Fruit fly (Drosophila melanogaster): Measurements from ENCODE around the gene Lint-O.

Lint-O gene

DNA sequence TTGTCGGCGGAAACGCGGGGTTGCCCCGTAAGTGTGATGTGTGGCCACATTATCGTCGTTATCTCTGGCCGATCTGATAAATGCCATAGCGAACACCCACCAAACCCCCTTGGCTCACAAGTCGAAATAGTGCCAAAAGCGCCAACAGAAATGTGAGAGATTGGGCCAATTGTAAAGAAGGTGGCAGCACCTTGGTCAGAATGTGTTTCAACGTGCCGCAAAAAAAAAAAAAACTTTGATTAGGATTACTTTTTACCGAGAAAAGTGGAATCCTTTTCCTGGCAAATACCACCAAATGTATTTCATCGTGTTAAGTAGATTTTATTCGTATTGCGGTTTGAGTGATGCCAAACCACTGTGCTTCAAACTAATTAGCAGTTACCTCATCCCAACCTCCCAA is 44.5 kb downstream of the Lint-O start (continued):
- no peak for TF ChIP-seq CG6276 (GFP tag; optimal IDR thresholded peaks at IDR 0.05)
- TF ChIP-seq CG10669 (GFP tag; optimal IDR thresholded peaks at IDR 0.05), result no peak
- peak; percentile 16 for TF ChIP-seq CG3919 (GFP tag; optimal IDR thresholded peaks at IDR 0.05)
- no peak for TF ChIP-seq Lpt (GFP tag; optimal IDR thresholded peaks at IDR 0.05)
- peak; percentile 61 for TF ChIP-seq Hr39 (GFP tag; optimal IDR thresholded peaks at IDR 0.05)
- TF ChIP-seq Ets21C (GFP tag; optimal IDR thresholded peaks at IDR 0.05), result peak; percentile 23
- TF ChIP-seq esn (GFP tag; optimal IDR thresholded peaks at IDR 0.05), result peak; percentile 54
- peak; percentile 46 for TF ChIP-seq pdm3 (GFP tag; optimal IDR thresholded peaks at IDR 0.05)
- no peak for TF ChIP-seq CG6854 (GFP tag; optimal IDR thresholded peaks at IDR 0.05)
- TF ChIP-seq Eip78C (GFP tag), result peak; percentile 68
- no peak for TF ChIP-seq CG3032 (tag; optimal IDR thresholded peaks at IDR 0.05)
- TF ChIP-seq topi (GFP tag; optimal IDR thresholded peaks at IDR 0.05), result peak; percentile 31
- no peak for TF ChIP-seq CG11762 (GFP tag; optimal IDR thresholded peaks at IDR 0.05; ENCODE audit: insufficient read depth)
- peak; percentile 29 for TF ChIP-seq vri (GFP tag; optimal IDR thresholded peaks at IDR 0.05)
- no peak for TF ChIP-seq svp (GFP tag)
- peak; percentile 6 for TF ChIP-seq CG6792 (GFP tag; optimal IDR thresholded peaks at IDR 0.05)
- peak; percentile 28 for TF ChIP-seq CG34406 (GFP tag; optimal IDR thresholded peaks at IDR 0.05)
- TF ChIP-seq CG11902 (GFP tag; optimal IDR thresholded peaks at IDR 0.05), result no peak
- TF ChIP-seq eg (GFP tag; IDR thresholded peaks at IDR 0.05), result peak; percentile 81
- TF ChIP-seq CG6163 (GFP tag; IDR thresholded peaks at IDR 0.05), result peak; percentile 66
- TF ChIP-seq CG8319 (GFP tag; optimal IDR thresholded peaks at IDR 0.05), result no peak
- TF ChIP-seq achi (GFP tag; optimal IDR thresholded peaks at IDR 0.05), result peak; percentile 35
- no peak for TF ChIP-seq CG7368 (GFP tag; optimal IDR thresholded peaks at IDR 0.05)
- TF ChIP-seq OdsH (GFP tag; optimal IDR thresholded peaks at IDR 0.05), result peak; percentile 37
- no peak for TF ChIP-seq fd85E (GFP tag; optimal IDR thresholded peaks at IDR 0.05)
- TF ChIP-seq salr (GFP tag; optimal IDR thresholded peaks at IDR 0.05), result no peak
- TF ChIP-seq lz (GFP tag; optimal IDR thresholded peaks at IDR 0.05), result peak; percentile 45

DNA sequence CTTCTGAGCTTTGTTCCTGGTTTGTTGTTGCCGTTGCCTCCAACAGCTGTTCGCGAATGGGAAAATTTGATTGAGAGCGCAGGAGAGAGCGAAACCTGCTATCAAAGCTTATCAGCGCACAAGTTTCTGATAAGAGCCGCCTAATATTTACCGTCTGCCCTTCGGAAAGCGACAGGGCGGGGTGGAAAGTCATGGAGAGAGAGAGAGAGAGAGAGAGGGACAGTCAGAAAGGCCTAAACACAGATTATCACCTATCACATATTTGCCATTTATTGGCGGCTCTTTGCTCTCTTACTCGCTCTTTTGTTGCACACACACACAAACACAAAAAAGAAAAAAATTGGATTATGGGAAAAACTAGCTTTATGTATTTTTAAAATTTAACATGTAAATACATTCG is 45.1 kb downstream of the Lint-O start:
- TF ChIP-seq eg (GFP tag; IDR thresholded peaks at IDR 0.05) (no peak), CG6808 (GFP tag; optimal IDR thresholded peaks at IDR 0.05) (no peak)

DNA sequence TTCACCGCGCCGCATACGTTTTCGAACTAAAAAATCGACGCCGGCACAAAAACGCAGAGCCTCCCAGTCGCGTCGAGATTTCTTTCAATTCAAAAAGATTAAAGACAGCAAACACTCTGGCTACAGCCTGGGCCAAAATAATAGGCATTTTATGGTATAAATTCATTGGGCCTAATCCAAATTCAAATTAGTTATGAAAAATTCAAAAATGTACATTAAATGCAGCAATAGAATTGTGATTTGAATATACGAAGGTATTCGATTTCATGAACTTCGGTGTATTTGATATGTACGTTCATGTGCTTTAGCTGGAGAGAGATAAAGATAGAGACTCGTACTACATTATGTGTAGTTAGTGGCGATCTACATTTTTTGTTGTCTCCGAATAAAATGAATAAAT is 45.5 kb downstream of the Lint-O start, which contains the start of gene Syx4:
TSS of gene Syx4 (minus strand) at position 35 of the 400 bp plus-strand sequence.
- peak; percentile 80 for TF ChIP-seq vri (GFP tag; optimal IDR thresholded peaks at IDR 0.05)
- TF ChIP-seq Sox15 (GFP tag; optimal IDR thresholded peaks at IDR 0.05), result peak; percentile 87
- peak; percentile 52 for TF ChIP-seq fkh (GFP tag; optimal IDR thresholded peaks at IDR 0.05)
- TF ChIP-seq CG32006 (GFP tag; optimal IDR thresholded peaks at IDR 0.05), result peak; percentile 92
- TF ChIP-seq CG8632 (GFP tag; optimal IDR thresholded peaks at IDR 0.05), result peak; percentile 86
- TF ChIP-seq CG9139 (GFP tag; optimal IDR thresholded peaks at IDR 0.05), result peak; percentile 75
- peak; percentile 93 for TF ChIP-seq Gug (GFP tag; IDR thresholded peaks at IDR 0.05)
- peak; percentile 91 for TF ChIP-seq achi (GFP tag; optimal IDR thresholded peaks at IDR 0.05)
- peak; percentile 88 for TF ChIP-seq cyc (GFP tag; optimal IDR thresholded peaks at IDR 0.05)
- peak; percentile 88 for TF ChIP-seq CG11762 (GFP tag; optimal IDR thresholded peaks at IDR 0.05; ENCODE audit: insufficient read depth)
- peak; percentile 91 for TF ChIP-seq CG34406 (GFP tag; optimal IDR thresholded peaks at IDR 0.05)
- peak; percentile 67 to 83 for TF ChIP-seq ss (GFP tag; optimal IDR thresholded peaks at IDR 0.05)
- TF ChIP-seq net (GFP tag; optimal IDR thresholded peaks at IDR 0.05), result peak; percentile 92
- peak; percentile 81 for TF ChIP-seq dac (GFP tag; optimal IDR thresholded peaks at IDR 0.05)
- peak; percentile 92 for TF ChIP-seq CG11294 (GFP tag; IDR thresholded peaks at IDR 0.05)
- TF ChIP-seq CG7368 (GFP tag; optimal IDR thresholded peaks at IDR 0.05), result peak; percentile 91
- TF ChIP-seq CG8319 (GFP tag; optimal IDR thresholded peaks at IDR 0.05), result peak; percentile 79
- TF ChIP-seq CG3032 (tag; optimal IDR thresholded peaks at IDR 0.05), result peak; percentile 85
- TF ChIP-seq esn (GFP tag; optimal IDR thresholded peaks at IDR 0.05), result peak; percentile 91
- TF ChIP-seq CG10631 (GFP tag; optimal IDR thresholded peaks at IDR 0.05), result peak; percentile 87
- TF ChIP-seq Hr4 (GFP tag; optimal IDR thresholded peaks at IDR 0.05), result peak; percentile 92
- peak; percentile 93 for TF ChIP-seq CG8119 (GFP tag; IDR thresholded peaks at IDR 0.05)
- TF ChIP-seq Ets96B (tag; optimal IDR thresholded peaks at IDR 0.05), result peak; percentile 90
- TF ChIP-seq pdm3 (GFP tag; optimal IDR thresholded peaks at IDR 0.05), result peak; percentile 94
- TF ChIP-seq svp (GFP tag), result peak; percentile 92
- peak; percentile 81 for TF ChIP-seq Ets21C (GFP tag; optimal IDR thresholded peaks at IDR 0.05)
- TF ChIP-seq dsx (GFP tag; optimal IDR thresholded peaks at IDR 0.05; ENCODE audit: poor library complexity, severe bottlenecking), result peak; percentile 80
- TF ChIP-seq topi (GFP tag; optimal IDR thresholded peaks at IDR 0.05), result peak; percentile 92
- peak; percentile 83 for TF ChIP-seq CG4318 (GFP tag; optimal IDR thresholded peaks at IDR 0.05)
- no peak for TF ChIP-seq Hr38 (GFP tag; optimal IDR thresholded peaks at IDR 0.05)
- TF ChIP-seq Eip78C (GFP tag), result peak; percentile 97
- TF ChIP-seq CG11902 (GFP tag; optimal IDR thresholded peaks at IDR 0.05), result peak; percentile 81
- peak; percentile 92 for TF ChIP-seq CG6792 (GFP tag; optimal IDR thresholded peaks at IDR 0.05)
- TF ChIP-seq eg (GFP tag; IDR thresholded peaks at IDR 0.05), result peak; percentile 98
- TF ChIP-seq Sox14 (GFP tag; optimal IDR thresholded peaks at IDR 0.05), result peak; percentile 92

Measured in whole organism, prepupa.